Fruit fly (Drosophila melanogaster) whole organism, embryonic: ENCODE data around the gene CG42798.

Source experiments
- CG10321 ChIP-seq: fragments of 200-800 bp; sonication (Bioruptor generic); IDR thresholded peaks from 2 replicates; pipeline ENCODE4 v1.3.6; 2022; ENCODE audit warnings: missing biosample characterization, missing genetic modification characterization
- CG14441 ChIP-seq: fragments of 200-800 bp; sonication (Bioruptor generic); IDR thresholded peaks from 2 replicates; pipeline ENCODE4 v1.3.6; 2022; ENCODE audit warnings: missing biosample characterization, missing genetic modification characterization
- Hr39 ChIP-seq: fragments of >200 bp; optimal IDR thresholded peaks from 2 replicates; lab custom pipeline; 2017
- Scr ChIP-seq: fragments of 200-800 bp; sonication (Bioruptor generic); IDR thresholded peaks from 2 replicates; pipeline ENCODE4 v1.3.6; 2022; ENCODE audit warnings: missing biosample characterization, missing genetic modification characterization; ENCODE audit not compliant: partially characterized antibody
- ab ChIP-seq: fragments of 200-800 bp; sonication (Bioruptor generic); optimal IDR thresholded peaks from 2 replicates; lab custom pipeline; 2016; ENCODE audit warnings: missing biosample characterization, missing genetic modification characterization
- sna ChIP-seq: fragments of 200-800 bp; sonication (Bioruptor generic); IDR thresholded peaks from 2 replicates; pipeline ENCODE4 v1.3.6; 2022; ENCODE audit warnings: missing biosample characterization, missing genetic modification characterization; ENCODE audit not compliant: partially characterized antibody
- usp ChIP-seq: fragments of >200 bp; optimal IDR thresholded peaks from 2 replicates; lab custom pipeline; 2017; ENCODE audit warnings: missing biosample characterization, missing genetic modification characterization

DNA sequence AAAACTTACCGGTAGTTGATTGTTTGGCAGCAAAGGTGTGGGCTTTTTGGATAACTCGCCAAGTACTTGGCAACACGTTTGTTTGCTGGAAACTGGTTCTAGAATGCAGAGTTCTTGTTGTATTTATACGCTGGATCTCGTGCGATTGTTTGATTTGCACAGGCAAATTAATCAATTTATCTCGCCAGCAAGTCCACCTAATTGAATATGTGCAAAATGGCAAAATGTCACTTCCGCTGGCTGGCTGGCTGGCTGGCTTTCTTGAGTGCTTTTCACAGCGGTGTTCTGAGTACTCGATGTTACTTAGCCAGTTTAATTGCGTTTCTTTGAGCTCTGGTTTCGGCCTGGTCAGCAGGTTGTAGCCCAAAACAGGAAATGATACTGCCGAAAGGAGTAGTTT, 42.3 kb downstream of the CG42798 start, which contains the start of gene Eh:
- no peak for TF ChIP-seq Scr (GFP tag; lab: Robert Waterston, UW)
- no peak for TF ChIP-seq sna
- TF ChIP-seq CG10321: no peak
- no peak for TF ChIP-seq CG14441
- no peak for TF ChIP-seq usp
- no peak for TF ChIP-seq Hr39 (lab: Kevin White, UChicago)
- TF ChIP-seq ab (GFP tag; lab: Kevin White, UChicago): no peak
